Worm (Caenorhabditis elegans) whole organism, L4 larva: ENCODE data around the gene srg-56.
A peak's percentile ranks its signal among the peaks of the same experiment; 100 is the strongest.

ENCODE experiments used
- ceh-82 ChIP-seq: sonication (generic microtip); optimal IDR thresholded peaks from 2 replicates; lab custom pipeline; 2017; ENCODE audit warnings: missing biosample characterization, missing genetic modification characterization
- daf-19 ChIP-seq: fragments of 200-800 bp; sonication (Bioruptor generic); conservative IDR thresholded peaks from 2 replicates; pipeline ENCODE4 v1.3.6; 2022; ENCODE audit warnings: missing genetic modification characterization, missing compliant biosample characterization
- egl-27 ChIP-seq: sonication (generic microtip); optimal IDR thresholded peaks from 3 replicates; lab custom pipeline; 2017; ENCODE audit warnings: missing biosample characterization, missing genetic modification reagents, missing genetic modification characterization
- fos-1 ChIP-seq: fragments of 150-350 bp; optimal IDR thresholded peaks from 2 replicates; lab custom pipeline; 2014; ENCODE audit warnings: missing biosample characterization, missing genetic modification characterization
- jun-1 ChIP-seq: fragments of 150-350 bp; optimal IDR thresholded peaks from 2 replicates; lab custom pipeline; 2014; ENCODE audit warnings: missing biosample characterization, missing genetic modification reagents, missing genetic modification characterization
- nhr-28 ChIP-seq: fragments of 150-350 bp; optimal IDR thresholded peaks from 2 replicates; lab custom pipeline; 2014; ENCODE audit warnings: missing biosample characterization, missing genetic modification characterization
- unc-62 ChIP-seq, 3 experiments: fragments of 150-350 bp in 1 of 3; sonication (generic microtip); optimal IDR thresholded peaks in 2 of 3; peaks in 1 of 3; 1 replicate in 1 of 3; 2 replicates in 2 of 3; lab custom pipeline; 2014 to 2017; ENCODE audit warnings: missing biosample characterization in 3 of 3, missing genetic modification characterization in 3 of 3, missing genetic modification reagents in 3 of 3, missing genotype in 1 of 3

ce11 chrV:2711429-2711828 is 26.6 kb downstream of the srg-56 start, which contains the start of gene C24B9.3:
- TF ChIP-seq daf-19 (GFP tag; lab: Robert Waterston, UW) (no peak), ceh-82 (no peak), jun-1 (no peak), unc-62 (GFP tag; optimal IDR thresholded peaks at IDR 0.05 in 1 of 2; lab: Kevin White, UChicago) (no peak), unc-62 (tag; optimal IDR thresholded peaks at IDR 0.05; lab: Kevin White, UChicago) (no peak), nhr-28 (tag; lab: Kevin White, UChicago) (peak; percentile 57), fos-1 (no peak), egl-27 (no peak)
